Worm (Caenorhabditis elegans): ENCODE measurements around the gene T24A6.17.

Gene T24A6.17

DNA sequence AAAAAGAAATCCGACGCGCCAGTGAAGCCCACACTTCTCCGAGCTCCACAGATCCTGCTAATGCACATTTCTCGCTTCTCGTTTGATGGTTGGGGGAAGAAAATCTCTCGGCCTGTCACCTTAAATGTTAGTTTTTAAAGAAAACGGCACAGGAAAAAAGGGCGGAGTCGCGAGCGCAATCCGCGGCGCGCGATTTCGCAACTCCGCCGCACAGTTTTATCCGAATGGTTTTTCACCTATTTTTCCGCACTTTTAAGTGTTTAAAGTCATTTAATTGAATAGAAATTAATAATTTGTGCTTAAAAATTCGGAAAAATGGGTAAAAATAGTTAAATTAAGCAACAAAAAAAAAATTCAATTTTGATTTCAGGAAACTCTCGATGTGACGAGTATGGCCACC, 23.4 kb upstream of the T24A6.17 start (continued):
- TF ChIP-seq daf-8 (GFP tag; IDR thresholded peaks at IDR 0.05) (no peak), nhr-10 (tag; optimal IDR thresholded peaks at IDR 0.05) (no peak), Y48G9A.11 (GFP tag; IDR thresholded peaks at IDR 0.05) (0 out of 2 replicates have a peak, but pooled peaks have one; percentile 22), pqm-1 (tag; optimal IDR thresholded peaks at IDR 0.05) (no peak), ceh-28 (tag; optimal IDR thresholded peaks at IDR 0.05) (no peak), zag-1 (tag; optimal IDR thresholded peaks at IDR 0.05) (no peak), nhr-76 (tag; optimal IDR thresholded peaks at IDR 0.05) (no peak), zip-2 (tag; optimal IDR thresholded peaks at IDR 0.05) (no peak), lir-3 (tag; optimal IDR thresholded peaks at IDR 0.05) (no peak), nhr-77 (tag; optimal IDR thresholded peaks at IDR 0.05) (no peak), daf-19 (GFP tag; conservative IDR thresholded peaks at IDR 0.05) (no peak), nhr-6 (tag; optimal IDR thresholded peaks at IDR 0.05) (no peak), nhr-102 (tag; optimal IDR thresholded peaks at IDR 0.05) (no peak), mes-2 (tag; optimal IDR thresholded peaks at IDR 0.05; ENCODE audit: poor library complexity, severe bottlenecking) (peak; percentile 75), hmg-1.1 (GFP tag; IDR thresholded peaks at IDR 0.05) (0 out of 2 replicates have a peak, but pooled peaks have one; percentile 15), ZK337.2 (GFP tag; IDR thresholded peaks at IDR 0.05) (0 out of 2 replicates have a peak, but pooled peaks have one; percentile 18), unc-62 (GFP tag; optimal IDR thresholded peaks at IDR 0.05 in 1 of 2) (no peak), unc-62 (tag; optimal IDR thresholded peaks at IDR 0.05) (no peak), attf-4 (tag; optimal IDR thresholded peaks at IDR 0.05) (no peak), lin-13 (GFP tag; optimal IDR thresholded peaks at IDR 0.05) (no peak), lin-39 (tag; optimal IDR thresholded peaks at IDR 0.05) (no peak), php-3 (GFP tag; IDR thresholded peaks at IDR 0.05) (no peak), lim-7 (GFP tag; IDR thresholded peaks at IDR 0.05) (no peak), set-16 (GFP tag; IDR thresholded peaks at IDR 0.05) (peak; percentile 35), sdz-12 (GFP tag; optimal IDR thresholded peaks at IDR 0.05) (no peak), snpc-1.2 (GFP tag; IDR thresholded peaks at IDR 0.05) (no peak), hlh-11 (tag; optimal IDR thresholded peaks at IDR 0.05) (no peak), zfp-2 (tag; optimal IDR thresholded peaks at IDR 0.05) (no peak), ama-1 (optimal IDR thresholded peaks at IDR 0.05) (no peak), snpc-4 (tag; optimal IDR thresholded peaks at IDR 0.05) (no peak), aly-2 (tag; optimal IDR thresholded peaks at IDR 0.05) (no peak)

DNA sequence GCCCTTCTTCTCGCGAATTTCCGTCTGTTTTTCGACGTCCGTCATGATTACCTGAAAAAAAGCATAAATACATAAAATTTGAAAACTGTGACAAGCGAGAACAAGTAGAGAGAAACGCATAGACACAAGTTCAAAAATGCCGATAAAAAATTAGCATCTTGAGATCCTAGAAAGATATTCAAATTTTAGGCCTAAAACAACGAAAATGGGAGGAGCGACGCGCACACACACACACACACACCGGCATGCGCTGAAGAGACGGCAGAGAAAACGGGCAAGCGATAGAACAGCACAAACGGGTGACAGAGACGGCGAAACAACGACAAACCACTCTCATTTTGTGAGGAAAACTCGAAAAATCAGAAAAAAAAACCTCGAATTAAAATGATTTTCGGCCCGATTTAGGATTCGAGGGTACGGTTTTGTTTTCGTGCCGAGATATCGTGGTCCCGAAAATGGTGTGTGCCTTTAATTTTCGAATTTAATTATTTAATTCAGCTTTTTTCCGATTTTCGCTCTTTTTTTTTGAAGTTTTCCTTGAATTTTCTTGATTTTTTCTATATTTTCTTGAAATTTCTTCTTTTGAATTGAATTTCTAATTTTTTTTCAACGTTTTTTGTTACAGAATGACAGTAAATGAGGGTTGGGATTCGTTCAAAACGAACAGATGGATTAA, 21.9 kb upstream of the T24A6.17 start, which contains the start of the genes rpl-11.1 and T22F3.2:
TSS of gene rpl-11.1 (minus strand) at position 51 of the 676 bp plus-strand sequence.
TSS of gene T22F3.2 (plus strand) at position 626 of the 676 bp plus-strand sequence.
- TF ChIP-seq lim-7 (GFP tag; IDR thresholded peaks at IDR 0.05) (no peak), dmd-6 (GFP tag; IDR thresholded peaks at IDR 0.05) (no peak), spr-3 (GFP tag; optimal IDR thresholded peaks at IDR 0.05) (no peak), nhr-237 (tag; optimal IDR thresholded peaks at IDR 0.05) (no peak), zfp-3 (GFP tag; conservative IDR thresholded peaks at IDR 0.05) (no peak), ama-1 (optimal IDR thresholded peaks at IDR 0.05) (no peak), nhr-77 (tag; optimal IDR thresholded peaks at IDR 0.05) (no peak), Y48G9A.11 (GFP tag; IDR thresholded peaks at IDR 0.05) (no peak), cey-2 (tag; optimal IDR thresholded peaks at IDR 0.05; ENCODE audit: borderline replicate concordance, insufficient read depth) (no peak), F26F4.8 (GFP tag; conservative IDR thresholded peaks at IDR 0.05) (no peak), lin-29 (GFP tag; IDR thresholded peaks at IDR 0.05) (no peak), aly-2 (tag; optimal IDR thresholded peaks at IDR 0.05) (no peak), T26A8.4 (GFP tag; IDR thresholded peaks at IDR 0.05) (no peak), pqm-1 (tag; optimal IDR thresholded peaks at IDR 0.05) (no peak), attf-4 (tag; optimal IDR thresholded peaks at IDR 0.05) (no peak), unc-62 (GFP tag; optimal IDR thresholded peaks at IDR 0.05 in 1 of 2) (peak in 1 of 2 experiments; percentile 47), unc-62 (tag; optimal IDR thresholded peaks at IDR 0.05) (no peak), vab-7 (GFP tag; IDR thresholded peaks at IDR 0.05) (no peak), ceh-62 (tag; optimal IDR thresholded peaks at IDR 0.05) (no peak), lsy-2 (tag; optimal IDR thresholded peaks at IDR 0.05) (no peak), Y105C5A.15 (GFP tag; IDR thresholded peaks at IDR 0.05) (no peak), snpc-1.2 (GFP tag; IDR thresholded peaks at IDR 0.05) (no peak), aha-1 (tag) (no peak), lin-1 (GFP tag; IDR thresholded peaks at IDR 0.05) (no peak), egl-27 (tag; optimal IDR thresholded peaks at IDR 0.05) (no peak), nhr-41 (GFP tag; IDR thresholded peaks at IDR 0.05) (no peak), lin-39 (tag; optimal IDR thresholded peaks at IDR 0.05) (no peak), duxl-1 (tag; optimal IDR thresholded peaks at IDR 0.05; ENCODE audit: poor library complexity) (no peak), jun-1 (tag; optimal IDR thresholded peaks at IDR 0.05) (no peak), ceh-20 (GFP tag; IDR thresholded peaks at IDR 0.05) (no peak)
